Fruit fly (Drosophila melanogaster) whole organism, embryonic: ENCODE results near the gene Megf8.
A peak's percentile ranks its signal among the peaks of the same experiment; 100 is the strongest.

Source experiments
- Abd-B ChIP-seq: fragments of 200-800 bp; sonication (Bioruptor generic); optimal IDR thresholded peaks from 2 replicates; lab custom pipeline; 2018; ENCODE audit warnings: missing biosample characterization, mild to moderate bottlenecking, missing genetic modification characterization, moderate library complexity
- Bteb2 ChIP-seq: fragments of 200-800 bp; sonication (Bioruptor generic); optimal IDR thresholded peaks from 2 replicates; lab custom pipeline; 2016; ENCODE audit warnings: missing biosample characterization, missing genetic modification characterization
- CG10209 ChIP-seq: fragments of 200-800 bp; sonication (Bioruptor generic); optimal IDR thresholded peaks from 3 replicates; lab custom pipeline; 2017; ENCODE audit warnings: missing biosample characterization, mild to moderate bottlenecking, missing genetic modification characterization, missing genetic modification reagents
- CG10979 ChIP-seq: fragments of 200-800 bp; sonication (Bioruptor generic); optimal IDR thresholded peaks from 2 replicates; lab custom pipeline; 2018; ENCODE audit warnings: missing biosample characterization, mild to moderate bottlenecking, missing genetic modification characterization, moderate library complexity
- CG11093 ChIP-seq: fragments of 200-800 bp; sonication (Bioruptor generic); IDR thresholded peaks from 3 replicates; pipeline ENCODE4 v1.3.6; 2022; ENCODE audit warnings: missing biosample characterization, missing genetic modification characterization
- CG11456 ChIP-seq: fragments of 200-800 bp; sonication (Bioruptor generic); IDR thresholded peaks from 3 replicates; pipeline ENCODE4 v1.3.6; 2022; ENCODE audit warnings: missing biosample characterization, missing genetic modification characterization
- CG12155 ChIP-seq: fragments of 200-800 bp; sonication (Bioruptor generic); optimal IDR thresholded peaks from 3 replicates; lab custom pipeline; 2016; ENCODE audit warnings: missing biosample characterization, missing genetic modification characterization
- CG12659 ChIP-seq: fragments of 200-800 bp; sonication (Bioruptor generic); optimal IDR thresholded peaks from 3 replicates; lab custom pipeline; 2017; ENCODE audit warnings: mild to moderate bottlenecking, missing biosample characterization, missing genetic modification reagents, missing genetic modification characterization
- CG15514 ChIP-seq: fragments of 200-800 bp; sonication (Bioruptor generic); optimal IDR thresholded peaks from 3 replicates; lab custom pipeline; 2017; ENCODE audit warnings: missing biosample characterization, missing genetic modification characterization, mild to moderate bottlenecking, moderate library complexity, missing genetic modification reagents
- CG17568 ChIP-seq: fragments of 200-800 bp; sonication (Bioruptor generic); optimal IDR thresholded peaks from 2 replicates; lab custom pipeline; 2018; ENCODE audit warnings: missing biosample characterization, mild to moderate bottlenecking, missing genetic modification characterization, moderate library complexity
- CG17612 ChIP-seq: fragments of 200-800 bp; sonication (Bioruptor generic); IDR thresholded peaks from 2 replicates; pipeline ENCODE4 v1.3.6; 2022; ENCODE audit warnings: missing biosample characterization, missing genetic modification characterization
- CG31224 ChIP-seq: fragments of 200-800 bp; sonication (Bioruptor generic); IDR thresholded peaks from 2 replicates; pipeline ENCODE4 v1.3.6; 2022; ENCODE audit warnings: missing biosample characterization, missing genetic modification characterization
- CG32532 ChIP-seq: fragments of 200-800 bp; sonication (Bioruptor generic); IDR thresholded peaks from 2 replicates; pipeline ENCODE4 v1.3.6; 2022; ENCODE audit warnings: missing biosample characterization, missing genetic modification characterization
- CG32767 ChIP-seq: fragments of 200-800 bp; sonication (Bioruptor generic); IDR thresholded peaks from 2 replicates; pipeline ENCODE4 v1.3.6; 2022; ENCODE audit warnings: missing biosample characterization, missing genetic modification characterization
- CG5953 ChIP-seq: fragments of 200-800 bp; sonication (Bioruptor generic); IDR thresholded peaks from 2 replicates; pipeline ENCODE4 v1.3.6; 2022; ENCODE audit warnings: missing biosample characterization, missing genetic modification characterization
- CG7372 ChIP-seq: fragments of 200-800 bp; sonication (Bioruptor generic); IDR thresholded peaks from 2 replicates; pipeline ENCODE4 v1.3.6; 2022; ENCODE audit warnings: missing biosample characterization, missing genetic modification characterization
- CG7556 ChIP-seq: fragments of 200-800 bp; sonication (Bioruptor generic); optimal IDR thresholded peaks from 2 replicates; lab custom pipeline; 2017; ENCODE audit warnings: missing biosample characterization, mild to moderate bottlenecking, missing genetic modification characterization
- CG7839 ChIP-seq: fragments of 200-800 bp; sonication (Bioruptor generic); optimal IDR thresholded peaks from 3 replicates; lab custom pipeline; 2018; ENCODE audit warnings: missing biosample characterization, mild to moderate bottlenecking, missing genetic modification characterization, moderate library complexity
- CG8290 ChIP-seq, 3 experiments: fragments of 200-800 bp; sonication (Bioruptor generic); optimal IDR thresholded peaks; 2 replicates each; lab custom pipeline; 2016 to 2019; ENCODE audit warnings: missing biosample characterization in 3 of 3, missing genetic modification characterization in 3 of 3, mild to moderate bottlenecking in 2 of 3, moderate library complexity in 1 of 3
- CG9932 ChIP-seq: fragments of 200-800 bp; sonication (Bioruptor generic); IDR thresholded peaks from 2 replicates; pipeline ENCODE4 v1.3.6; 2022; ENCODE audit warnings: missing biosample characterization, missing genetic modification characterization
- Dbx ChIP-seq: fragments of 200-800 bp; sonication (Bioruptor generic); IDR thresholded peaks from 3 replicates; pipeline ENCODE4 v1.3.6; 2022; ENCODE audit warnings: missing biosample characterization, missing genetic modification characterization
- Dip3 ChIP-seq: fragments of 200-800 bp; sonication (Bioruptor generic); optimal IDR thresholded peaks from 3 replicates; lab custom pipeline; 2016; ENCODE audit warnings: missing biosample characterization, missing genetic modification characterization
- Fer1 ChIP-seq: fragments of 200-800 bp; sonication (Bioruptor generic); optimal IDR thresholded peaks from 2 replicates; lab custom pipeline; 2017; ENCODE audit warnings: missing biosample characterization, mild to moderate bottlenecking, missing genetic modification characterization
- HLH4C ChIP-seq: fragments of 200-800 bp; sonication (Bioruptor generic); IDR thresholded peaks from 3 replicates; pipeline ENCODE4 v1.3.6; 2022; ENCODE audit warnings: missing biosample characterization, missing genetic modification characterization; ENCODE audit not compliant: partially characterized antibody
- Hmx ChIP-seq: fragments of 200-800 bp; sonication (Bioruptor generic); optimal IDR thresholded peaks from 2 replicates; lab custom pipeline; 2016; ENCODE audit warnings: missing biosample characterization, missing genetic modification characterization
- Meics ChIP-seq: fragments of 200-800 bp; sonication (Bioruptor generic); optimal IDR thresholded peaks from 2 replicates; lab custom pipeline; 2017; ENCODE audit warnings: missing biosample characterization, mild to moderate bottlenecking, missing genetic modification characterization
- NC2α ChIP-seq: fragments of 200-800 bp; sonication (Bioruptor generic); optimal IDR thresholded peaks from 2 replicates; lab custom pipeline; 2016; ENCODE audit warnings: missing biosample characterization, missing genetic modification characterization
- NFAT ChIP-seq: fragments of 200-800 bp; sonication (Bioruptor generic); IDR thresholded peaks from 2 replicates; pipeline ENCODE4 v1.3.6; 2022; ENCODE audit warnings: missing biosample characterization, missing genetic modification characterization
- NfI ChIP-seq: fragments of 200-800 bp; sonication (Bioruptor generic); optimal IDR thresholded peaks from 3 replicates; lab custom pipeline; 2018; ENCODE audit warnings: missing biosample characterization, mild to moderate bottlenecking, missing genetic modification characterization, moderate library complexity
- Oaz ChIP-seq: fragments of 200-800 bp; sonication (Bioruptor generic); IDR thresholded peaks from 2 replicates; pipeline ENCODE4 v1.3.6; 2022; ENCODE audit warnings: missing biosample characterization, missing genetic modification characterization
- Trl ChIP-seq, 3 experiments: fragments of >200 bp in 2 of 3; fragments of 200-800 bp in 1 of 3; sonication (Bioruptor generic) in 1 of 3; optimal IDR thresholded peaks; 2 replicates in 1 of 3; 3 replicates in 2 of 3; lab custom pipeline; 2016 to 2017; ENCODE audit warnings: missing biosample characterization in 1 of 3, missing genetic modification characterization in 1 of 3
- amos ChIP-seq: fragments of 200-800 bp; sonication (Bioruptor generic); IDR thresholded peaks from 2 replicates; pipeline ENCODE4 v1.3.6; 2022; ENCODE audit warnings: missing biosample characterization, missing genetic modification characterization; ENCODE audit not compliant: partially characterized antibody
- corto ChIP-seq: fragments of 200-800 bp; sonication (Bioruptor generic); optimal IDR thresholded peaks from 2 replicates; lab custom pipeline; 2016; ENCODE audit warnings: missing biosample characterization, mild to moderate bottlenecking, missing genetic modification characterization, moderate library complexity
- cwo ChIP-seq: fragments of 200-800 bp; sonication (Bioruptor generic); optimal IDR thresholded peaks from 3 replicates; lab custom pipeline; 2017; ENCODE audit warnings: missing biosample characterization, missing genetic modification characterization, mild to moderate bottlenecking, moderate library complexity, missing genetic modification reagents
- ewg ChIP-seq: fragments of 200-800 bp; sonication (Bioruptor generic); optimal IDR thresholded peaks from 3 replicates; lab custom pipeline; 2017; ENCODE audit warnings: mild to moderate bottlenecking, missing biosample characterization, missing genetic modification reagents, missing genetic modification characterization
- gcm ChIP-seq: fragments of 200-800 bp; sonication (Bioruptor generic); optimal IDR thresholded peaks from 2 replicates; lab custom pipeline; 2019; ENCODE audit warnings: missing biosample characterization, mild to moderate bottlenecking, missing genetic modification characterization, moderate library complexity
- lab ChIP-seq: fragments of 200-800 bp; sonication (Bioruptor generic); optimal IDR thresholded peaks from 3 replicates; lab custom pipeline; 2017; ENCODE audit warnings: missing biosample characterization, missing genetic modification characterization, mild to moderate bottlenecking, moderate library complexity, missing genetic modification reagents
- lmd ChIP-seq: fragments of 200-800 bp; sonication (Bioruptor generic); IDR thresholded peaks from 2 replicates; pipeline ENCODE4 v1.3.6; 2022; ENCODE audit warnings: missing biosample characterization, missing genetic modification characterization
- maf-S ChIP-seq: fragments of 200-800 bp; sonication (Bioruptor generic); optimal IDR thresholded peaks from 2 replicates; lab custom pipeline; 2016; ENCODE audit warnings: missing biosample characterization, missing genetic modification characterization
- nerfin-1 ChIP-seq: fragments of 200-800 bp; sonication (Bioruptor generic); optimal IDR thresholded peaks from 3 replicates; lab custom pipeline; 2019; ENCODE audit warnings: missing biosample characterization, mild to moderate bottlenecking, missing genetic modification characterization, moderate library complexity
- prd ChIP-seq, 3 experiments: fragments of >200 bp in 2 of 3; fragments of 200-800 bp in 1 of 3; sonication (Bioruptor generic) in 1 of 3; optimal IDR thresholded peaks in 2 of 3; IDR thresholded peaks in 1 of 3; 2 replicates in 2 of 3; 3 replicates in 1 of 3; pipeline versions ENCODE4 v1.3.6 to Lab custom; 2017 to 2022; ENCODE audit warnings: missing biosample characterization in 1 of 3, missing genetic modification characterization in 1 of 3
- shn ChIP-seq: fragments of 200-800 bp; sonication (Bioruptor generic); optimal IDR thresholded peaks from 3 replicates; lab custom pipeline; 2016; ENCODE audit warnings: missing biosample characterization, missing genetic modification characterization
- slbo ChIP-seq: fragments of 200-800 bp; sonication (Bioruptor generic); IDR thresholded peaks from 2 replicates; pipeline ENCODE4 v1.3.6; 2022; ENCODE audit warnings: missing biosample characterization, missing genetic modification characterization
- sob ChIP-seq: fragments of 200-800 bp; sonication (Bioruptor generic); IDR thresholded peaks from 2 replicates; pipeline ENCODE4 v1.3.6; 2022; ENCODE audit warnings: missing biosample characterization, missing genetic modification characterization
- tio ChIP-seq: fragments of 200-800 bp; sonication (Bioruptor generic); optimal IDR thresholded peaks from 2 replicates; lab custom pipeline; 2017; ENCODE audit warnings: missing biosample characterization, missing genetic modification characterization, inconsistent platforms
- ttk ChIP-seq: fragments of 200-800 bp; sonication (Bioruptor generic); IDR thresholded peaks from 2 replicates; pipeline ENCODE4 v2.1.2; 2022; ENCODE audit warnings: missing biosample characterization, missing genetic modification characterization
- wdn ChIP-seq: fragments of 200-800 bp; sonication (Bioruptor generic); IDR thresholded peaks from 2 replicates; pipeline ENCODE4 v1.3.6; 2022; ENCODE audit warnings: missing biosample characterization, missing genetic modification characterization
- zfh2 ChIP-seq: fragments of 200-800 bp; sonication (Bioruptor generic); optimal IDR thresholded peaks from 2 replicates; lab custom pipeline; 2016; ENCODE audit warnings: missing biosample characterization, missing genetic modification characterization

The Megf8 gene

DNA sequence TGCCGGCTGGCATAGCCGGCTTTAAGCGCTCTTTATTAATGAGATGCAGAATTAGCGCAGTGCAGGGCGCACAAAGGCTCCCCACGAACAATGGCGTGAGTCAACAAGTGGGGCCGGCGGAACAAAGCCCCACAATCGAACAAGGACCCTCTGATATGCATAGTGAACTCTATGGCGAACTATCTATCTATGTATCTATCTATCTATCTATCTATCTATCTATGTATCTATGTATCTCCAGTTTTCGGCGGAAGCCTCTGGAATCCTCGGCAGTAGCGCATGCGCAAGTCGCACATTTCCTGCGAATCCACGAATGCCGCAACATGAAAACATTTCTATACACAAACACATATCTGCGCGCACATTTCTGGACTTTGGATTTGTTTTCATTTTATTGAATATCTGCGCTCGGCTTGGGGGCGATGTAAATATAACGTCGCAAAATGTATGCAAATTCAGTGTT, 42.7 kb upstream of the Megf8 start (continued):
- peak; percentile 74 for TF ChIP-seq slbo (GFP tag; lab: Robert Waterston, UW)
- TF ChIP-seq ttk = no peak
- TF ChIP-seq maf-S (GFP tag; lab: Kevin White, UChicago) = peak; percentile 11
- peak; percentile 47 for TF ChIP-seq CG7556 (GFP tag; lab: Kevin White, UChicago)
- no peak for TF ChIP-seq Hmx (GFP tag; lab: Kevin White, UChicago)
- peak; percentile 3 for TF ChIP-seq CG10209 (GFP tag; lab: Kevin White, UChicago)
- peak; percentile 75 for TF ChIP-seq zfh2 (GFP tag; lab: Kevin White, UChicago)
- peak; percentile 66 for TF ChIP-seq Meics
- TF ChIP-seq ewg = peak; percentile 65
- TF ChIP-seq CG17612 = no peak
- TF ChIP-seq CG17568 (GFP tag; lab: Kevin White, UChicago) = no peak
- TF ChIP-seq gcm (GFP tag; lab: Kevin White, UChicago) = no peak
- TF ChIP-seq NfI (GFP tag; lab: Kevin White, UChicago) = peak; percentile 34
- peak; percentile 36; the same call in 1 of the 2 replicates for TF ChIP-seq lmd (GFP tag; lab: Robert Waterston, UW)
- TF ChIP-seq prd (optimal IDR thresholded peaks at IDR 0.05; lab: Kevin White, UChicago) = no peak
- TF ChIP-seq prd (GFP tag; IDR thresholded peaks at IDR 0.05; lab: Robert Waterston, UW) = 0 out of 3 replicates have a peak, but pooled peaks have one; percentile 3
- no peak for TF ChIP-seq CG8290 (GFP tag; optimal IDR thresholded peaks at IDR 0.05; lab: Kevin White, UChicago)
- TF ChIP-seq CG8290 (tag; optimal IDR thresholded peaks at IDR 0.05; lab: Kevin White, UChicago) = peak in 1 of 2 experiments; percentile 71
- TF ChIP-seq HLH4C (GFP tag; lab: Robert Waterston, UW) = no peak
- no peak for TF ChIP-seq Trl (optimal IDR thresholded peaks at IDR 0.05; lab: Kevin White, UChicago)
- no peak for TF ChIP-seq Trl (GFP tag; optimal IDR thresholded peaks at IDR 0.05; lab: Kevin White, UChicago)
- TF ChIP-seq CG15514 (GFP tag; lab: Kevin White, UChicago) = peak; percentile 46
- TF ChIP-seq CG32767 (GFP tag; lab: Robert Waterston, UW) = no peak
- no peak for TF ChIP-seq CG10979 (tag; lab: Kevin White, UChicago)
- TF ChIP-seq wdn (GFP tag; lab: Robert Waterston, UW) = 0 out of 2 replicates have a peak, but pooled peaks have one; percentile 46
- no peak for TF ChIP-seq CG5953 (GFP tag; lab: Robert Waterston, UW)
- TF ChIP-seq nerfin-1 = peak; percentile 95
- peak; percentile 69; the same call in 2 of the 3 replicates for TF ChIP-seq Dbx (GFP tag; lab: Robert Waterston, UW)
- no peak for TF ChIP-seq tio (GFP tag; lab: Kevin White, UChicago)
- 0 out of 3 replicates have a peak, but pooled peaks have one; percentile 27 for TF ChIP-seq CG11456 (GFP tag; lab: Robert Waterston, UW)
- TF ChIP-seq corto = peak; percentile 49
- peak; percentile 25 for TF ChIP-seq CG12659 (GFP tag; lab: Kevin White, UChicago)
- TF ChIP-seq CG7372 (GFP tag; lab: Robert Waterston, UW) = no peak
- peak; percentile 35 for TF ChIP-seq Bteb2
- TF ChIP-seq CG32532 (GFP tag; lab: Robert Waterston, UW) = peak; percentile 71; the same call in 1 of the 2 replicates
- TF ChIP-seq lab (GFP tag; lab: Kevin White, UChicago) = peak; percentile 63
- TF ChIP-seq shn (GFP tag; lab: Kevin White, UChicago) = peak; percentile 9
- peak; percentile 44 for TF ChIP-seq CG12155 (GFP tag; lab: Kevin White, UChicago)
- TF ChIP-seq Abd-B (GFP tag; lab: Kevin White, UChicago) = no peak
- no peak for TF ChIP-seq NC2α (GFP tag; lab: Kevin White, UChicago)
- TF ChIP-seq Oaz (GFP tag; lab: Robert Waterston, UW) = no peak
- no peak for TF ChIP-seq CG11093 (GFP tag; lab: Robert Waterston, UW)
- TF ChIP-seq CG9932 (GFP tag; lab: Robert Waterston, UW) = peak; percentile 77
- TF ChIP-seq amos = no peak
- TF ChIP-seq Dip3 = peak; percentile 42
- 0 out of 2 replicates have a peak, but pooled peaks have one; percentile 19 for TF ChIP-seq CG31224
- TF ChIP-seq sob (GFP tag; lab: Robert Waterston, UW) = no peak
- peak; percentile 9; the same call in 1 of the 2 replicates for TF ChIP-seq NFAT (GFP tag; lab: Robert Waterston, UW)
- TF ChIP-seq CG7839 (tag; lab: Kevin White, UChicago) = peak; percentile 26
- peak; percentile 25 for TF ChIP-seq Fer1 (GFP tag; lab: Kevin White, UChicago)
- peak; percentile 31 for TF ChIP-seq cwo (GFP tag; lab: Kevin White, UChicago)
